Fruit fly (Drosophila melanogaster) whole organism, embryonic: ENCODE data around the gene CG9222.

Experiments used
- B-H1 ChIP-seq: fragments of 200-800 bp; sonication (Bioruptor generic); IDR thresholded peaks from 3 replicates; pipeline ENCODE4 v1.3.6; 2022; ENCODE audit warnings: missing biosample characterization, missing genetic modification characterization
- Blimp-1 ChIP-seq: fragments of 200-800 bp; sonication (Bioruptor generic); optimal IDR thresholded peaks from 3 replicates; lab custom pipeline; 2018; ENCODE audit warnings: missing biosample characterization, missing genetic modification characterization, mild to moderate bottlenecking, moderate library complexity, missing genetic modification reagents
- CG11247 ChIP-seq: fragments of 200-800 bp; sonication (Bioruptor generic); IDR thresholded peaks from 2 replicates; pipeline ENCODE4 v1.3.6; 2022; ENCODE audit warnings: missing biosample characterization, missing genetic modification characterization
- CG11695 ChIP-seq: fragments of 200-800 bp; sonication (Bioruptor generic); IDR thresholded peaks from 3 replicates; pipeline ENCODE4 v1.3.6; 2022; ENCODE audit warnings: missing biosample characterization, missing genetic modification characterization
- CG14965 ChIP-seq: fragments of 200-800 bp; sonication (Bioruptor generic); optimal IDR thresholded peaks from 2 replicates; lab custom pipeline; 2016; ENCODE audit warnings: missing biosample characterization, missing genetic modification characterization, borderline replicate concordance
- CG1529 ChIP-seq: fragments of 200-800 bp; sonication (Bioruptor generic); optimal IDR thresholded peaks from 3 replicates; lab custom pipeline; 2018; ENCODE audit warnings: missing biosample characterization, missing genetic modification characterization
- CG15479 ChIP-seq: fragments of 200-800 bp; sonication (Bioruptor generic); optimal IDR thresholded peaks from 3 replicates; lab custom pipeline; 2019; ENCODE audit warnings: missing biosample characterization, mild to moderate bottlenecking, missing genetic modification characterization, moderate library complexity
- CG17361 ChIP-seq: fragments of 200-800 bp; sonication (Bioruptor generic); IDR thresholded peaks from 3 replicates; pipeline ENCODE4 v1.3.6; 2022; ENCODE audit warnings: missing biosample characterization, missing genetic modification characterization
- CG18764 ChIP-seq: fragments of 200-800 bp; sonication (Bioruptor generic); optimal IDR thresholded peaks from 3 replicates; lab custom pipeline; 2016; ENCODE audit warnings: missing biosample characterization, missing genetic modification characterization
- CG2202 ChIP-seq: fragments of 200-800 bp; sonication (Bioruptor generic); optimal IDR thresholded peaks from 2 replicates; lab custom pipeline; 2018; ENCODE audit warnings: missing biosample characterization, mild to moderate bottlenecking, missing genetic modification characterization
- CG31388 ChIP-seq: fragments of 200-800 bp; sonication (Bioruptor generic); optimal IDR thresholded peaks from 2 replicates; lab custom pipeline; 2016; ENCODE audit warnings: missing biosample characterization, missing genetic modification characterization
- CG32532 ChIP-seq: fragments of 200-800 bp; sonication (Bioruptor generic); IDR thresholded peaks from 2 replicates; pipeline ENCODE4 v1.3.6; 2022; ENCODE audit warnings: missing biosample characterization, missing genetic modification characterization
- CG34224 ChIP-seq: fragments of 200-800 bp; sonication (Bioruptor generic); IDR thresholded peaks from 3 replicates; pipeline ENCODE4 v1.3.6; 2022; ENCODE audit warnings: missing biosample characterization, missing genetic modification characterization; ENCODE audit not compliant: partially characterized antibody
- CG4328 ChIP-seq: fragments of 200-800 bp; sonication (Bioruptor generic); optimal IDR thresholded peaks from 3 replicates; lab custom pipeline; 2017; ENCODE audit warnings: missing biosample characterization, missing genetic modification reagents, missing genetic modification characterization
- CG6175 ChIP-seq: fragments of 200-800 bp; sonication (Bioruptor generic); IDR thresholded peaks from 3 replicates; pipeline ENCODE4 v1.3.6; 2022; ENCODE audit warnings: missing biosample characterization, missing genetic modification characterization
- CG6272 ChIP-seq: fragments of 200-800 bp; sonication (Bioruptor generic); IDR thresholded peaks from 2 replicates; pipeline ENCODE4 v1.3.6; 2022; ENCODE audit warnings: missing biosample characterization, missing genetic modification characterization
- CG6813 ChIP-seq: fragments of 200-800 bp; sonication (Bioruptor generic); optimal IDR thresholded peaks from 2 replicates; lab custom pipeline; 2017; ENCODE audit warnings: missing biosample characterization, missing genetic modification characterization, mild to moderate bottlenecking, moderate library complexity, missing genetic modification reagents
- CG7357 ChIP-seq: fragments of 200-800 bp; sonication (Bioruptor generic); IDR thresholded peaks from 3 replicates; pipeline ENCODE4 v1.3.6; 2022; ENCODE audit warnings: missing biosample characterization, missing genetic modification characterization
- CrebB ChIP-seq: fragments of 200-800 bp; sonication (Bioruptor generic); optimal IDR thresholded peaks from 3 replicates; lab custom pipeline; 2018; ENCODE audit warnings: missing biosample characterization, mild to moderate bottlenecking, missing genetic modification characterization
- Deaf1 ChIP-seq: fragments of 200-800 bp; optimal IDR thresholded peaks from 3 replicates; lab custom pipeline; 2019; ENCODE audit warnings: missing biosample characterization, mild to moderate bottlenecking, missing genetic modification characterization, moderate library complexity
- Dip3 ChIP-seq: fragments of 200-800 bp; sonication (Bioruptor generic); optimal IDR thresholded peaks from 3 replicates; lab custom pipeline; 2016; ENCODE audit warnings: missing biosample characterization, missing genetic modification characterization
- Doc2 ChIP-seq: fragments of 200-800 bp; sonication (Bioruptor generic); IDR thresholded peaks from 2 replicates; pipeline ENCODE4 v1.3.6; 2022; ENCODE audit warnings: missing biosample characterization, missing genetic modification characterization
- HLH4C ChIP-seq: fragments of 200-800 bp; sonication (Bioruptor generic); IDR thresholded peaks from 3 replicates; pipeline ENCODE4 v1.3.6; 2022; ENCODE audit warnings: missing biosample characterization, missing genetic modification characterization; ENCODE audit not compliant: partially characterized antibody
- HmgD ChIP-seq: fragments of 200-800 bp; sonication (Bioruptor generic); optimal IDR thresholded peaks from 3 replicates; lab custom pipeline; 2016; ENCODE audit warnings: missing biosample characterization, missing genetic modification characterization
- Hmr ChIP-seq: fragments of 200-800 bp; sonication (Bioruptor generic); optimal IDR thresholded peaks from 3 replicates; lab custom pipeline; 2017; ENCODE audit warnings: mild to moderate bottlenecking, missing biosample characterization, missing genetic modification reagents, missing genetic modification characterization
- Nf-YB ChIP-seq: fragments of 200-800 bp; sonication (Bioruptor generic); optimal IDR thresholded peaks from 3 replicates; lab custom pipeline; 2019; ENCODE audit warnings: missing biosample characterization, mild to moderate bottlenecking, missing genetic modification characterization, moderate library complexity
- Nf-YC ChIP-seq: fragments of 200-800 bp; optimal IDR thresholded peaks from 3 replicates; lab custom pipeline; 2019; ENCODE audit warnings: missing biosample characterization, mild to moderate bottlenecking, missing genetic modification characterization, moderate library complexity
- Optix ChIP-seq: fragments of 200-800 bp; sonication (Bioruptor generic); IDR thresholded peaks from 3 replicates; pipeline ENCODE4 v1.3.6; 2022; ENCODE audit warnings: missing biosample characterization, missing genetic modification characterization
- Side ChIP-seq: fragments of 200-800 bp; sonication (Bioruptor generic); optimal IDR thresholded peaks from 2 replicates; lab custom pipeline; 2016; ENCODE audit warnings: missing biosample characterization, missing genetic modification characterization
- Tbp ChIP-seq: fragments of >200 bp; optimal IDR thresholded peaks from 2 replicates; lab custom pipeline; 2018; ENCODE audit warnings: missing biosample characterization, missing genetic modification characterization
- bab2 ChIP-seq: fragments of 200-800 bp; sonication (Bioruptor generic); optimal IDR thresholded peaks from 2 replicates; lab custom pipeline; 2016; ENCODE audit warnings: missing biosample characterization, missing genetic modification characterization
- dm ChIP-seq: fragments of 200-800 bp; sonication (Bioruptor generic); optimal IDR thresholded peaks from 3 replicates; lab custom pipeline; 2016; ENCODE audit warnings: missing biosample characterization, missing genetic modification characterization
- dpn ChIP-seq, 2 experiments: fragments of 200-800 bp; sonication (Bioruptor generic); optimal IDR thresholded peaks; 3 replicates each; lab custom pipeline; 2016; ENCODE audit warnings: missing biosample characterization in 2 of 2, missing genetic modification characterization in 2 of 2
- gcm2 ChIP-seq: fragments of 200-800 bp; sonication (Bioruptor generic); optimal IDR thresholded peaks from 2 replicates; lab custom pipeline; 2016; ENCODE audit warnings: missing biosample characterization, missing genetic modification characterization
- ken ChIP-seq: fragments of 200-800 bp; sonication (Bioruptor generic); IDR thresholded peaks from 3 replicates; pipeline ENCODE4 v1.3.6; 2022; ENCODE audit warnings: missing biosample characterization, missing genetic modification characterization
- kni ChIP-seq: fragments of 200-800 bp; sonication (Bioruptor generic); optimal IDR thresholded peaks from 3 replicates; lab custom pipeline; 2017; ENCODE audit warnings: mild to moderate bottlenecking, missing biosample characterization, missing genetic modification reagents, missing genetic modification characterization
- lbe ChIP-seq: fragments of 200-800 bp; sonication (Bioruptor generic); optimal IDR thresholded peaks from 2 replicates; lab custom pipeline; 2016; ENCODE audit warnings: missing biosample characterization, mild to moderate bottlenecking, missing genetic modification characterization
- nau ChIP-seq: fragments of 200-800 bp; sonication (Bioruptor generic); optimal IDR thresholded peaks from 3 replicates; lab custom pipeline; 2017; ENCODE audit warnings: missing biosample characterization, mild to moderate bottlenecking, missing genetic modification characterization, missing genetic modification reagents
- rib ChIP-seq: fragments of 200-800 bp; sonication (Bioruptor generic); IDR thresholded peaks from 2 replicates; pipeline ENCODE4 v1.3.6; 2022; ENCODE audit warnings: missing biosample characterization, missing genetic modification characterization
- run ChIP-seq: fragments of 200-800 bp; sonication (Bioruptor generic); optimal IDR thresholded peaks from 3 replicates; lab custom pipeline; 2018; ENCODE audit warnings: missing biosample characterization, mild to moderate bottlenecking, missing genetic modification characterization
- seq ChIP-seq: fragments of 200-800 bp; sonication (Bioruptor generic); IDR thresholded peaks from 2 replicates; pipeline ENCODE4 v1.3.6; 2022; ENCODE audit warnings: missing biosample characterization, missing genetic modification characterization
- sisA ChIP-seq: fragments of 200-800 bp; sonication (Bioruptor generic); IDR thresholded peaks from 2 replicates; pipeline ENCODE4 v1.3.6; 2022; ENCODE audit warnings: missing biosample characterization, missing genetic modification characterization
- slp2 ChIP-seq: fragments of 200-800 bp; sonication (Bioruptor generic); optimal IDR thresholded peaks from 2 replicates; lab custom pipeline; 2016; ENCODE audit warnings: missing biosample characterization, missing genetic modification characterization
- sqz ChIP-seq: fragments of 200-800 bp; sonication (Bioruptor generic); optimal IDR thresholded peaks from 3 replicates; lab custom pipeline; 2018; ENCODE audit warnings: missing biosample characterization, mild to moderate bottlenecking, missing genetic modification characterization
- tna ChIP-seq: fragments of 200-800 bp; sonication (Bioruptor generic); IDR thresholded peaks from 2 replicates; pipeline ENCODE4 v1.3.6; 2022; ENCODE audit warnings: missing biosample characterization, missing genetic modification characterization; ENCODE audit not compliant: partially characterized antibody
- vnd ChIP-seq: fragments of 200-800 bp; sonication (Bioruptor generic); IDR thresholded peaks from 3 replicates; pipeline ENCODE4 v1.3.6; 2022; ENCODE audit warnings: missing biosample characterization, missing genetic modification characterization; ENCODE audit not compliant: partially characterized antibody
- yki ChIP-seq: fragments of >200 bp; optimal IDR thresholded peaks from 3 replicates; lab custom pipeline; 2018
- zen2 ChIP-seq: fragments of 200-800 bp; sonication (Bioruptor generic); IDR thresholded peaks from 3 replicates; pipeline ENCODE4 v1.3.6; 2022; ENCODE audit warnings: missing biosample characterization, missing genetic modification characterization; ENCODE audit not compliant: partially characterized antibody

The CG9222 gene

dm6 chr2L:6088371-6089365 lies 42.2 kb upstream of the CG9222 start (continued):
- TF ChIP-seq B-H1 (GFP tag; lab: Robert Waterston, UW) = no peak
- no peak for TF ChIP-seq nau (GFP tag; lab: Kevin White, UChicago)
- TF ChIP-seq CG31388 = no peak
- no peak for TF ChIP-seq CG17361 (GFP tag; lab: Robert Waterston, UW)
- TF ChIP-seq dm (GFP tag; lab: Kevin White, UChicago) = peak; percentile 93
- no peak for TF ChIP-seq Tbp (GFP tag; lab: Kevin White, UChicago)
- peak; percentile 100 for TF ChIP-seq CG15479 (GFP tag; lab: Kevin White, UChicago)
- no peak for TF ChIP-seq sisA (GFP tag; lab: Robert Waterston, UW)
- no peak for TF ChIP-seq CG11247 (GFP tag; lab: Robert Waterston, UW)
- TF ChIP-seq Side (GFP tag; lab: Kevin White, UChicago) = peak; percentile 44
- TF ChIP-seq Nf-YC (tag; lab: Kevin White, UChicago) = peak; percentile 60
- peak; percentile 72; the same call in 1 of the 3 replicates for TF ChIP-seq CG6175 (GFP tag; lab: Robert Waterston, UW)
- no peak for TF ChIP-seq CG1529 (GFP tag; lab: Kevin White, UChicago)
- TF ChIP-seq CG6813 (GFP tag; lab: Kevin White, UChicago) = peak; percentile 42
- TF ChIP-seq seq (GFP tag; lab: Robert Waterston, UW) = peak; percentile 62; the same call in 1 of the 2 replicates
- peak; percentile 13 for TF ChIP-seq CG2202
- peak; percentile 90 for TF ChIP-seq Deaf1 (tag; lab: Kevin White, UChicago)
- TF ChIP-seq lbe = peak; percentile 3
- peak; percentile 24 for TF ChIP-seq bab2 (GFP tag; lab: Kevin White, UChicago)
- TF ChIP-seq rib = peak; percentile 77
- TF ChIP-seq ken (GFP tag; lab: Robert Waterston, UW) = peak; percentile 46; the same call in 1 of the 3 replicates
- no peak for TF ChIP-seq Nf-YB
- TF ChIP-seq Optix (GFP tag; lab: Robert Waterston, UW) = no peak
- peak; percentile 53; the same call in 1 of the 3 replicates for TF ChIP-seq CG11695 (GFP tag; lab: Robert Waterston, UW)
- peak; percentile 41; the same call in 1 of the 2 replicates for TF ChIP-seq CG32532 (GFP tag; lab: Robert Waterston, UW)
- TF ChIP-seq CG7357 (GFP tag; lab: Robert Waterston, UW) = no peak
- peak in 1 of 2 experiments; percentile 12 for TF ChIP-seq dpn (GFP tag; optimal IDR thresholded peaks at IDR 0.05; lab: Kevin White, UChicago)
- TF ChIP-seq Doc2 (GFP tag; lab: Robert Waterston, UW) = no peak
- TF ChIP-seq slp2 (GFP tag; lab: Kevin White, UChicago) = no peak
- peak; percentile 97 for TF ChIP-seq kni (GFP tag; lab: Kevin White, UChicago)
- TF ChIP-seq CG4328 = peak; percentile 53
- peak; percentile 64; the same call in 2 of the 3 replicates for TF ChIP-seq CG34224
- TF ChIP-seq HLH4C (GFP tag; lab: Robert Waterston, UW) = peak; percentile 44; the same call in 1 of the 3 replicates
- no peak for TF ChIP-seq CG14965
- TF ChIP-seq Dip3 (GFP tag; lab: Kevin White, UChicago) = no peak
- TF ChIP-seq run (tag; lab: Kevin White, UChicago) = peak; percentile 71
- no peak for TF ChIP-seq vnd (GFP tag; lab: Robert Waterston, UW)
- no peak for TF ChIP-seq CG6272 (GFP tag; lab: Robert Waterston, UW)
- no peak for TF ChIP-seq sqz
- TF ChIP-seq Hmr (GFP tag; lab: Kevin White, UChicago) = peak; percentile 73
- peak; percentile 97 for TF ChIP-seq Blimp-1 (GFP tag; lab: Kevin White, UChicago)
- TF ChIP-seq zen2 (GFP tag; lab: Robert Waterston, UW) = peak; percentile 67; the same call in 2 of the 3 replicates
- TF ChIP-seq yki (lab: Kevin White, UChicago) = no peak
- TF ChIP-seq CG18764 (GFP tag; lab: Kevin White, UChicago) = no peak
- peak; percentile 62 for TF ChIP-seq CrebB (tag; lab: Kevin White, UChicago)
- TF ChIP-seq tna (GFP tag; lab: Robert Waterston, UW) = peak; percentile 59; the same call in 1 of the 2 replicates
- TF ChIP-seq gcm2 (GFP tag; lab: Kevin White, UChicago) = no peak
- TF ChIP-seq HmgD (GFP tag; lab: Kevin White, UChicago) = peak; percentile 90
